Worm (Caenorhabditis elegans) whole organism, L1 larva: ENCODE data around the gene F55G11.4.

Experiments used
- lin-13 ChIP-seq: fragments of 150-350 bp; optimal IDR thresholded peaks from 2 replicates; lab custom pipeline; 2014; ENCODE audit warnings: missing biosample characterization, missing genetic modification reagents, missing genetic modification characterization
- lin-15B ChIP-seq: fragments of 150-350 bp; sonication (generic microtip); optimal IDR thresholded peaks from 3 replicates; lab custom pipeline; 2014; ENCODE audit warnings: missing biosample characterization, missing genetic modification characterization

DNA sequence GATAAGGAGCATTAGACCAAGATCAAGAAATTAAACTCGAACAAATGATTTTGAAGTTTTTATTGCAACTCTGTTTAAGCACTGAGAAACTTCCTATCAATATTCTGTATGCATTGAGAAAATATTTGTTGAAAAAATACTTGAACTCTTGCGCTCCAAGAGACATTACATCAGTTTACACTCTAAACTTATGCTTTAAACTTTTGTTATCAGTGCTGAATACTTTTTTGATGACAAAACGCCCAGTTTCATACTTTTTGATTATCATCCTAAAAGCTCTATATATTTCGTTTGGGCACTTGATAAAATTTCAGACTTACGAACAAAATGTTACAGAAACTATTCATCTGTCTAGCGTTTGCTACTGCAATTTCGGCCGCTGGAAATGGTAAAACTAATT lies 2.6 kb downstream of the F55G11.4 start, which contains the start of gene dod-17:
- TF ChIP-seq lin-13 (GFP tag; lab: Kevin White, UChicago) = no peak
- no peak for TF ChIP-seq lin-15B (tag; lab: Kevin White, UChicago)
